Fruit fly (Drosophila melanogaster) Kc167 (cell line): Measurements from ENCODE around the gene HemK2.

Experiments used
- Myc ChIP-seq: fragments of >200 bp; optimal IDR thresholded peaks from 2 replicates; lab custom pipeline; 2017; ENCODE audit warnings: missing external identifiers
- Sin3A ChIP-seq: fragments of >200 bp; optimal IDR thresholded peaks from 2 replicates; lab custom pipeline; 2018; ENCODE audit warnings: missing external identifiers
- h ChIP-seq: fragments of >200 bp; optimal IDR thresholded peaks from 3 replicates; lab custom pipeline; 2018; ENCODE audit warnings: missing external identifiers
- insv ChIP-seq: fragments of >200 bp; optimal IDR thresholded peaks from 3 replicates; lab custom pipeline; 2018; ENCODE audit warnings: missing external identifiers
- psq ChIP-seq: fragments of >200 bp; optimal IDR thresholded peaks from 2 replicates; lab custom pipeline; 2017; ENCODE audit warnings: missing external identifiers
- ttk ChIP-seq: sonication (Bioruptor generic); optimal IDR thresholded peaks from 2 replicates; lab custom pipeline; 2017; ENCODE audit warnings: missing external identifiers

dm6 chr2L:2748480-2749143, 10.9 kb downstream of the HemK2 start:
- no peak for TF ChIP-seq psq
- TF ChIP-seq ttk (lab: Kevin White, UChicago), result no peak
- no peak for TF ChIP-seq Sin3A
- TF ChIP-seq h (lab: Kevin White, UChicago), result no peak
- no peak for TF ChIP-seq Myc (lab: Kevin White, UChicago)
- TF ChIP-seq insv (lab: Kevin White, UChicago), result no peak
